Fruit fly (Drosophila melanogaster): Measurements from ENCODE around the gene CG18231.

CG18231 gene

dm6 chr3L:18620988-18621734 is 13.9 kb downstream of the CG18231 start (continued):
- TF ChIP-seq Oaz (GFP tag; IDR thresholded peaks at IDR 0.05) (no peak), dmrt11E (tag; optimal IDR thresholded peaks at IDR 0.05) (peak; percentile 56), CG31388 (GFP tag; optimal IDR thresholded peaks at IDR 0.05) (no peak), Side (GFP tag; optimal IDR thresholded peaks at IDR 0.05) (peak; percentile 54), HLH54F (GFP tag; optimal IDR thresholded peaks at IDR 0.05) (peak; percentile 57), CG3838 (GFP tag; optimal IDR thresholded peaks at IDR 0.05) (no peak), Fer1 (GFP tag; optimal IDR thresholded peaks at IDR 0.05) (peak; percentile 35), ro (GFP tag; IDR thresholded peaks at IDR 0.05) (no peak), CG7357 (GFP tag; IDR thresholded peaks at IDR 0.05) (peak; percentile 14; the same call in 1 of the 3 replicates), Max (GFP tag; optimal IDR thresholded peaks at IDR 0.05) (no peak), trem (tag; optimal IDR thresholded peaks at IDR 0.05) (peak; percentile 40), crc (GFP tag; optimal IDR thresholded peaks at IDR 0.05) (peak; percentile 55), CG3995 (GFP tag; optimal IDR thresholded peaks at IDR 0.05) (peak; percentile 90), CG34422 (GFP tag; IDR thresholded peaks at IDR 0.05) (no peak), CG18764 (GFP tag; optimal IDR thresholded peaks at IDR 0.05) (peak; percentile 10), CG32767 (GFP tag; IDR thresholded peaks at IDR 0.05) (0 out of 2 replicates have a peak, but pooled peaks have one; percentile 11), CG11696 (GFP tag; IDR thresholded peaks at IDR 0.05) (no peak), Hr51 (GFP tag; optimal IDR thresholded peaks at IDR 0.05) (peak in 1 of 2 experiments; percentile 51), otp (GFP tag; IDR thresholded peaks at IDR 0.05) (peak; percentile 71; the same call in 1 of the 3 replicates), tx (GFP tag; optimal IDR thresholded peaks at IDR 0.05) (peak; percentile 45), Med (GFP tag) (peak; percentile 96), Rx (GFP tag; IDR thresholded peaks at IDR 0.05) (no peak), Dref (GFP tag; IDR thresholded peaks at IDR 0.05) (0 out of 2 replicates have a peak, but pooled peaks have one; percentile 16), CG9817 (tag; optimal IDR thresholded peaks at IDR 0.05) (no peak), wdn (GFP tag; IDR thresholded peaks at IDR 0.05) (peak; percentile 62), CG13123 (GFP tag; optimal IDR thresholded peaks at IDR 0.05) (no peak), CG4282 (GFP tag; optimal IDR thresholded peaks at IDR 0.05) (no peak), ranshi (GFP tag; IDR thresholded peaks at IDR 0.05) (0 out of 2 replicates have a peak, but pooled peaks have one; percentile 15), kay (GFP tag; optimal IDR thresholded peaks at IDR 0.05) (peak; percentile 86), gt (GFP tag; IDR thresholded peaks at IDR 0.05) (no peak), chn (GFP tag; optimal IDR thresholded peaks at IDR 0.05) (peak; percentile 55), grau (tag; optimal IDR thresholded peaks at IDR 0.05) (peak; percentile 48), CG17802 (tag; optimal IDR thresholded peaks at IDR 0.05) (peak; percentile 14), CG6791 (GFP tag; IDR thresholded peaks at IDR 0.05; ENCODE audit: partially characterized antibody) (peak; percentile 64), CG12299 (tag; optimal IDR thresholded peaks at IDR 0.05) (no peak), stwl (tag; optimal IDR thresholded peaks at IDR 0.05) (peak; percentile 66), Sry-β (GFP tag; optimal IDR thresholded peaks at IDR 0.05) (peak; percentile 91), Scr (GFP tag; IDR thresholded peaks at IDR 0.05; ENCODE audit: partially characterized antibody) (peak; percentile 75), CG5180 (GFP tag; optimal IDR thresholded peaks at IDR 0.05) (no peak), bcd (GFP tag; optimal IDR thresholded peaks at IDR 0.05) (no peak), CG11504 (tag; optimal IDR thresholded peaks at IDR 0.05) (peak; percentile 46), grn (GFP tag; optimal IDR thresholded peaks at IDR 0.05) (peak; percentile 99), CG31365 (tag; optimal IDR thresholded peaks at IDR 0.05) (peak; percentile 95), CG30403 (GFP tag; optimal IDR thresholded peaks at IDR 0.05) (peak; percentile 44), cad (GFP tag; optimal IDR thresholded peaks at IDR 0.05) (no peak), CG13424 (tag; optimal IDR thresholded peaks at IDR 0.05) (peak; percentile 10), Fer3 (tag; optimal IDR thresholded peaks at IDR 0.05) (peak; percentile 32), CG1647 (GFP tag; optimal IDR thresholded peaks at IDR 0.05) (no peak), gcm2 (GFP tag; optimal IDR thresholded peaks at IDR 0.05) (peak; percentile 7), CG7271 (tag; optimal IDR thresholded peaks at IDR 0.05) (no peak)
